Fruit fly (Drosophila melanogaster) whole organism, embryonic: ENCODE measurements around the gene CG14695.

Experiments
- BEAF-32 ChIP-seq: fragments of 200-800 bp; sonication (Bioruptor generic); optimal IDR thresholded peaks from 3 replicates; lab custom pipeline; 2017; ENCODE audit warnings: missing biosample characterization, missing genetic modification characterization, mild to moderate bottlenecking, moderate library complexity, missing genetic modification reagents
- Bgb ChIP-seq: fragments of 200-800 bp; sonication (Bioruptor generic); IDR thresholded peaks from 2 replicates; pipeline ENCODE4 v1.3.6; 2022; ENCODE audit warnings: missing biosample characterization, missing genetic modification characterization; ENCODE audit not compliant: partially characterized antibody
- CG10979 ChIP-seq: fragments of 200-800 bp; sonication (Bioruptor generic); optimal IDR thresholded peaks from 2 replicates; lab custom pipeline; 2018; ENCODE audit warnings: missing biosample characterization, mild to moderate bottlenecking, missing genetic modification characterization, moderate library complexity
- CG14441 ChIP-seq: fragments of 200-800 bp; sonication (Bioruptor generic); IDR thresholded peaks from 2 replicates; pipeline ENCODE4 v1.3.6; 2022; ENCODE audit warnings: missing biosample characterization, missing genetic modification characterization
- CG14965 ChIP-seq: fragments of 200-800 bp; sonication (Bioruptor generic); optimal IDR thresholded peaks from 2 replicates; lab custom pipeline; 2016; ENCODE audit warnings: missing biosample characterization, missing genetic modification characterization, borderline replicate concordance
- CG17829 ChIP-seq: fragments of 200-800 bp; optimal IDR thresholded peaks from 2 replicates; lab custom pipeline; 2019; ENCODE audit warnings: missing biosample characterization, mild to moderate bottlenecking, missing genetic modification characterization, moderate library complexity
- CG2129 ChIP-seq: fragments of 200-800 bp; sonication (Bioruptor generic); IDR thresholded peaks from 2 replicates; pipeline ENCODE4 v1.3.6; 2022; ENCODE audit warnings: missing biosample characterization, missing genetic modification characterization; ENCODE audit not compliant: partially characterized antibody
- CG2199 ChIP-seq: fragments of 200-800 bp; sonication (Bioruptor generic); IDR thresholded peaks from 3 replicates; pipeline ENCODE4 v1.3.6; 2022; ENCODE audit warnings: missing biosample characterization, missing genetic modification characterization
- CG30403 ChIP-seq: fragments of 200-800 bp; sonication (Bioruptor generic); optimal IDR thresholded peaks from 3 replicates; lab custom pipeline; 2016; ENCODE audit warnings: missing biosample characterization, missing genetic modification characterization
- CG32767 ChIP-seq: fragments of 200-800 bp; sonication (Bioruptor generic); IDR thresholded peaks from 2 replicates; pipeline ENCODE4 v1.3.6; 2022; ENCODE audit warnings: missing biosample characterization, missing genetic modification characterization
- CG34224 ChIP-seq: fragments of 200-800 bp; sonication (Bioruptor generic); IDR thresholded peaks from 3 replicates; pipeline ENCODE4 v1.3.6; 2022; ENCODE audit warnings: missing biosample characterization, missing genetic modification characterization; ENCODE audit not compliant: partially characterized antibody
- CG6175 ChIP-seq: fragments of 200-800 bp; sonication (Bioruptor generic); IDR thresholded peaks from 3 replicates; pipeline ENCODE4 v1.3.6; 2022; ENCODE audit warnings: missing biosample characterization, missing genetic modification characterization
- CG6791 ChIP-seq: fragments of 200-800 bp; sonication (Bioruptor generic); IDR thresholded peaks from 3 replicates; pipeline ENCODE4 v1.3.6; 2022; ENCODE audit warnings: missing biosample characterization, missing genetic modification characterization; ENCODE audit not compliant: partially characterized antibody
- CG7928 ChIP-seq: fragments of 200-800 bp; sonication (Bioruptor generic); optimal IDR thresholded peaks from 2 replicates; lab custom pipeline; 2017; ENCODE audit warnings: missing biosample characterization, mild to moderate bottlenecking, missing genetic modification characterization
- CG9797 ChIP-seq: fragments of 200-800 bp; sonication (Bioruptor generic); optimal IDR thresholded peaks from 3 replicates; lab custom pipeline; 2018; ENCODE audit warnings: missing biosample characterization, mild to moderate bottlenecking, missing genetic modification characterization
- CTCF ChIP-seq: fragments of 200-800 bp; sonication (Bioruptor generic); optimal IDR thresholded peaks from 2 replicates; lab custom pipeline; 2017; ENCODE audit warnings: missing biosample characterization, mild to moderate bottlenecking, missing genetic modification characterization, moderate library complexity
- Dll ChIP-seq: fragments of 200-800 bp; sonication (Bioruptor generic); IDR thresholded peaks from 4 replicates; pipeline ENCODE4 v1.3.6; 2022; ENCODE audit warnings: missing biosample characterization, missing genetic modification characterization; ENCODE audit not compliant: partially characterized antibody
- E2f2 ChIP-seq: fragments of 200-800 bp; sonication (Bioruptor generic); IDR thresholded peaks from 2 replicates; pipeline ENCODE4 v1.3.6; 2022; ENCODE audit warnings: missing biosample characterization, missing genetic modification characterization
- HmgZ ChIP-seq: fragments of 200-800 bp; sonication (Bioruptor generic); optimal IDR thresholded peaks from 2 replicates; lab custom pipeline; 2018; ENCODE audit warnings: missing biosample characterization, mild to moderate bottlenecking, missing genetic modification characterization
- Kr ChIP-seq: fragments of 200-800 bp; sonication (Bioruptor generic); optimal IDR thresholded peaks from 2 replicates; lab custom pipeline; 2017; ENCODE audit warnings: missing biosample characterization, mild to moderate bottlenecking, missing genetic modification characterization
- MESR4 ChIP-seq: fragments of 200-800 bp; sonication (Bioruptor generic); optimal IDR thresholded peaks from 2 replicates; lab custom pipeline; 2018; ENCODE audit warnings: missing biosample characterization, mild to moderate bottlenecking, missing genetic modification characterization, moderate library complexity
- Myb ChIP-seq: fragments of 200-800 bp; sonication (Bioruptor generic); optimal IDR thresholded peaks from 2 replicates; lab custom pipeline; 2016; ENCODE audit warnings: missing biosample characterization, missing genetic modification characterization
- TFAM ChIP-seq: fragments of 200-800 bp; sonication (Bioruptor generic); optimal IDR thresholded peaks from 2 replicates; lab custom pipeline; 2017; ENCODE audit warnings: missing biosample characterization, missing genetic modification characterization, inconsistent platforms
- Trl ChIP-seq, 3 experiments: fragments of >200 bp in 2 of 3; fragments of 200-800 bp in 1 of 3; sonication (Bioruptor generic) in 1 of 3; optimal IDR thresholded peaks; 2 replicates in 1 of 3; 3 replicates in 2 of 3; lab custom pipeline; 2016 to 2017; ENCODE audit warnings: missing biosample characterization in 1 of 3, missing genetic modification characterization in 1 of 3
- abd-A ChIP-seq: fragments of 200-800 bp; sonication (Bioruptor generic); optimal IDR thresholded peaks from 3 replicates; lab custom pipeline; 2019; ENCODE audit warnings: missing biosample characterization, mild to moderate bottlenecking, missing genetic modification characterization, moderate library complexity
- bsh ChIP-seq, 2 experiments: fragments of 200-800 bp; sonication (Bioruptor generic); optimal IDR thresholded peaks; 2 replicates each; lab custom pipeline; 2017 to 2018; ENCODE audit warnings: mild to moderate bottlenecking in 2 of 2, missing biosample characterization in 2 of 2, missing genetic modification characterization in 2 of 2, moderate library complexity in 1 of 2
- chinmo ChIP-seq: fragments of 200-800 bp; sonication (Bioruptor generic); IDR thresholded peaks from 4 replicates; pipeline ENCODE4 v1.3.6; 2022; ENCODE audit warnings: missing biosample characterization, missing genetic modification characterization; ENCODE audit not compliant: partially characterized antibody
- crol ChIP-seq: fragments of 200-800 bp; sonication (Bioruptor generic); IDR thresholded peaks from 2 replicates; pipeline ENCODE4 v1.3.6; 2022; ENCODE audit warnings: missing biosample characterization, missing genetic modification characterization
- crp ChIP-seq, 2 experiments: fragments of 200-800 bp; sonication (Bioruptor generic); optimal IDR thresholded peaks; 2 replicates in 1 of 2; 3 replicates in 1 of 2; lab custom pipeline; 2017; ENCODE audit warnings: missing biosample characterization in 2 of 2, missing genetic modification characterization in 2 of 2, mild to moderate bottlenecking in 1 of 2, moderate library complexity in 1 of 2
- dysf ChIP-seq: fragments of 200-800 bp; sonication (Bioruptor generic); IDR thresholded peaks from 3 replicates; pipeline ENCODE4 v1.3.6; 2022; ENCODE audit warnings: missing biosample characterization, missing genetic modification characterization
- ewg ChIP-seq: fragments of 200-800 bp; sonication (Bioruptor generic); optimal IDR thresholded peaks from 3 replicates; lab custom pipeline; 2017; ENCODE audit warnings: mild to moderate bottlenecking, missing biosample characterization, missing genetic modification reagents, missing genetic modification characterization
- fd64A ChIP-seq: fragments of 200-800 bp; sonication (Bioruptor generic); optimal IDR thresholded peaks from 3 replicates; lab custom pipeline; 2018; ENCODE audit warnings: missing biosample characterization, mild to moderate bottlenecking, missing genetic modification characterization
- ham ChIP-seq: fragments of 200-800 bp; sonication (Bioruptor generic); IDR thresholded peaks from 2 replicates; pipeline ENCODE4 v1.3.6; 2022; ENCODE audit warnings: missing biosample characterization, missing genetic modification characterization
- kah ChIP-seq: fragments of 200-800 bp; sonication (Bioruptor generic); optimal IDR thresholded peaks from 2 replicates; lab custom pipeline; 2018; ENCODE audit warnings: missing biosample characterization, mild to moderate bottlenecking, missing genetic modification characterization
- knrl ChIP-seq: fragments of 200-800 bp; sonication (Bioruptor generic); IDR thresholded peaks from 3 replicates; pipeline ENCODE4 v1.3.6; 2022; ENCODE audit warnings: missing biosample characterization, missing genetic modification characterization; ENCODE audit not compliant: partially characterized antibody
- lmd ChIP-seq: fragments of 200-800 bp; sonication (Bioruptor generic); IDR thresholded peaks from 2 replicates; pipeline ENCODE4 v1.3.6; 2022; ENCODE audit warnings: missing biosample characterization, missing genetic modification characterization
- lola ChIP-seq, 3 experiments: fragments of >200 bp in 2 of 3; fragments of 200-800 bp in 1 of 3; sonication (Bioruptor generic) in 1 of 3; optimal IDR thresholded peaks; 2 replicates each; lab custom pipeline; 2017 to 2019; ENCODE audit warnings: missing biosample characterization in 3 of 3, missing genetic modification characterization in 3 of 3, mild to moderate bottlenecking in 1 of 3, moderate library complexity in 1 of 3
- mld ChIP-seq: fragments of 200-800 bp; sonication (Bioruptor generic); IDR thresholded peaks from 3 replicates; pipeline ENCODE4 v1.3.6; 2022; ENCODE audit warnings: missing biosample characterization, missing genetic modification characterization; ENCODE audit not compliant: partially characterized antibody
- pnt ChIP-seq: fragments of 200-800 bp; sonication (Bioruptor generic); optimal IDR thresholded peaks from 3 replicates; lab custom pipeline; 2016; ENCODE audit warnings: missing biosample characterization, missing genetic modification characterization
- ro ChIP-seq: fragments of 200-800 bp; sonication (Bioruptor generic); IDR thresholded peaks from 2 replicates; pipeline ENCODE4 v1.3.6; 2022; ENCODE audit warnings: missing biosample characterization, missing genetic modification characterization
- row ChIP-seq: fragments of 200-800 bp; sonication (Bioruptor generic); IDR thresholded peaks from 3 replicates; pipeline ENCODE4 v1.3.6; 2022; ENCODE audit warnings: missing biosample characterization, missing genetic modification characterization
- sens ChIP-seq: fragments of 200-800 bp; sonication (Bioruptor generic); peaks from one replicate; lab custom pipeline; 2016; ENCODE audit warnings: missing biosample characterization, missing genetic modification characterization
- stc ChIP-seq: fragments of 200-800 bp; sonication (Bioruptor generic); IDR thresholded peaks from 2 replicates; pipeline ENCODE4 v1.3.6; 2022; ENCODE audit warnings: missing biosample characterization, missing genetic modification characterization
- toy ChIP-seq: fragments of 200-800 bp; sonication (Bioruptor generic); IDR thresholded peaks from 2 replicates; pipeline ENCODE4 v1.3.6; 2022; ENCODE audit warnings: missing biosample characterization, missing genetic modification characterization
- wor ChIP-seq: fragments of 200-800 bp; sonication (Bioruptor generic); IDR thresholded peaks from 2 replicates; pipeline ENCODE4 v1.3.6; 2022; ENCODE audit warnings: missing biosample characterization, missing genetic modification characterization
- zen ChIP-seq: fragments of 200-800 bp; sonication (Bioruptor generic); optimal IDR thresholded peaks from 3 replicates; lab custom pipeline; 2018; ENCODE audit warnings: missing biosample characterization, mild to moderate bottlenecking, missing genetic modification characterization, moderate library complexity
- zen2 ChIP-seq: fragments of 200-800 bp; sonication (Bioruptor generic); IDR thresholded peaks from 3 replicates; pipeline ENCODE4 v1.3.6; 2022; ENCODE audit warnings: missing biosample characterization, missing genetic modification characterization; ENCODE audit not compliant: partially characterized antibody

CG14695 gene

dm6 chr3R:10885422-10886081 lies 6.4 kb upstream of the CG14695 start, which contains the start of gene Leash (continued):
- no peak for TF ChIP-seq CG30403
- TF ChIP-seq CG34224 (GFP tag; lab: Robert Waterston, UW): peak; percentile 62; the same call in 1 of the 3 replicates
- TF ChIP-seq crol (GFP tag; lab: Robert Waterston, UW): peak; percentile 6; the same call in 1 of the 2 replicates
- TF ChIP-seq CG14441 (GFP tag; lab: Robert Waterston, UW): 0 out of 2 replicates have a peak, but pooled peaks have one; percentile 16
- peak; percentile 28 for TF ChIP-seq MESR4
- TF ChIP-seq HmgZ (tag; lab: Kevin White, UChicago): peak; percentile 2
- no peak for TF ChIP-seq Kr (GFP tag; lab: Kevin White, UChicago)
- TF ChIP-seq Dll (GFP tag; lab: Robert Waterston, UW): peak; percentile 68; the same call in 3 of the 4 replicates
- no peak for TF ChIP-seq kah (GFP tag; lab: Kevin White, UChicago)
- peak; percentile 66; the same call in 2 of the 3 replicates for TF ChIP-seq CG6791 (GFP tag; lab: Robert Waterston, UW)
- no peak for TF ChIP-seq fd64A
- 0 out of 2 replicates have a peak, but pooled peaks have one; percentile 16 for TF ChIP-seq CG2129 (GFP tag; lab: Robert Waterston, UW)
- TF ChIP-seq toy: no peak
- no peak for TF ChIP-seq ewg (GFP tag; lab: Kevin White, UChicago)
- no peak for TF ChIP-seq stc (GFP tag; lab: Robert Waterston, UW)
- TF ChIP-seq crp (GFP tag; optimal IDR thresholded peaks at IDR 0.05; lab: Kevin White, UChicago): peak; percentile 63 to 95
- TF ChIP-seq lmd (GFP tag; lab: Robert Waterston, UW): no peak
- TF ChIP-seq CG17829: no peak
- no peak; the same call in 2 of the 3 replicates for TF ChIP-seq mld (GFP tag; lab: Robert Waterston, UW)
- no peak for TF ChIP-seq CG14965
- TF ChIP-seq ham (GFP tag; lab: Robert Waterston, UW): no peak
- TF ChIP-seq row (GFP tag; lab: Robert Waterston, UW): peak; percentile 10; the same call in 1 of the 3 replicates
- TF ChIP-seq pnt (GFP tag; lab: Kevin White, UChicago): no peak
- TF ChIP-seq sens (GFP tag; lab: Kevin White, UChicago): no peak
- TF ChIP-seq CG2199 (GFP tag; lab: Robert Waterston, UW): 0 out of 3 replicates have a peak, but pooled peaks have one; percentile 16
- TF ChIP-seq Trl (optimal IDR thresholded peaks at IDR 0.05; lab: Kevin White, UChicago): peak; percentile 53 to 61
- peak; percentile 19 for TF ChIP-seq Trl (GFP tag; optimal IDR thresholded peaks at IDR 0.05; lab: Kevin White, UChicago)
- TF ChIP-seq CTCF (GFP tag; lab: Kevin White, UChicago): peak; percentile 9
- TF ChIP-seq Bgb (GFP tag; lab: Robert Waterston, UW): peak; percentile 30; the same call in 1 of the 2 replicates
- TF ChIP-seq CG32767: no peak
- no peak for TF ChIP-seq TFAM (GFP tag; lab: Kevin White, UChicago)
- peak in 1 of 2 experiments; percentile 7 for TF ChIP-seq bsh (GFP tag; optimal IDR thresholded peaks at IDR 0.05; lab: Kevin White, UChicago)
- no peak for TF ChIP-seq wor (GFP tag; lab: Robert Waterston, UW)
- no peak for TF ChIP-seq lola (GFP tag; optimal IDR thresholded peaks at IDR 0.05; lab: Kevin White, UChicago)
- 0 out of 3 replicates have a peak, but pooled peaks have one; percentile 41 for TF ChIP-seq CG6175 (GFP tag; lab: Robert Waterston, UW)
- TF ChIP-seq ro (GFP tag; lab: Robert Waterston, UW): no peak
- TF ChIP-seq knrl (GFP tag; lab: Robert Waterston, UW): peak; percentile 26; the same call in 1 of the 3 replicates
- peak; percentile 69; the same call in 2 of the 4 replicates for TF ChIP-seq chinmo (GFP tag; lab: Robert Waterston, UW)
- TF ChIP-seq CG10979: no peak
- peak; percentile 86 for TF ChIP-seq Myb (GFP tag; lab: Kevin White, UChicago)
- no peak for TF ChIP-seq CG7928
- no peak; the same call in 2 of the 3 replicates for TF ChIP-seq dysf (GFP tag; lab: Robert Waterston, UW)
- TF ChIP-seq E2f2: peak; percentile 81
- no peak; the same call in 2 of the 3 replicates for TF ChIP-seq zen2 (GFP tag; lab: Robert Waterston, UW)
- no peak for TF ChIP-seq zen (tag; lab: Kevin White, UChicago)
- peak; percentile 38 for TF ChIP-seq CG9797 (GFP tag; lab: Kevin White, UChicago)
- peak; percentile 46 for TF ChIP-seq abd-A (tag; lab: Kevin White, UChicago)
- peak; percentile 61 for TF ChIP-seq BEAF-32
